Worm (Caenorhabditis elegans): ENCODE data around the gene R12B2.3.

R12B2.3 gene

ce11 chrIII:5855637-5856179, 50.3 kb downstream of the R12B2.3 start, which contains the start of the genes cct-6 and alh-9 (continued):
- TF ChIP-seq attf-3 (GFP tag; conservative IDR thresholded peaks at IDR 0.05), result no peak
- no peak for TF ChIP-seq lin-26 (GFP tag; IDR thresholded peaks at IDR 0.05)
- no peak for TF ChIP-seq die-1 (tag; optimal IDR thresholded peaks at IDR 0.05)
- TF ChIP-seq athp-1 (tag; optimal IDR thresholded peaks at IDR 0.05), result no peak
- no peak for TF ChIP-seq B0336.3 (GFP tag; IDR thresholded peaks at IDR 0.05)
- TF ChIP-seq ceh-27 (GFP tag; optimal IDR thresholded peaks at IDR 0.05), result peak; percentile 35
- TF ChIP-seq cebp-2 (GFP tag; IDR thresholded peaks at IDR 0.05), result no peak
- peak in 1 of 3 experiments; percentile 91 for TF ChIP-seq lin-35 (GFP tag; optimal IDR thresholded peaks at IDR 0.05)
- TF ChIP-seq pbrm-1 (GFP tag; IDR thresholded peaks at IDR 0.05), result peak; percentile 64; the same call in 1 of the 2 replicates
- TF ChIP-seq dox-1 (GFP tag; IDR thresholded peaks at IDR 0.05), result no peak
- TF ChIP-seq Y56A3A.18 (GFP tag; IDR thresholded peaks at IDR 0.05), result no peak
- no peak for TF ChIP-seq B0019.2 (GFP tag; conservative IDR thresholded peaks at IDR 0.05)
- TF ChIP-seq let-526 (GFP tag; IDR thresholded peaks at IDR 0.05), result no peak
- TF ChIP-seq gei-17 (GFP tag; optimal IDR thresholded peaks at IDR 0.05), result no peak
- TF ChIP-seq B0261.1 (tag; optimal IDR thresholded peaks at IDR 0.05), result no peak

Measured in whole organism, young adult.